Worm (Caenorhabditis elegans) whole organism, L4/young adult: Measurements from ENCODE around the gene K08A2.2.

Source experiments
- dao-5 ChIP-seq: sonication (generic microtip); optimal IDR thresholded peaks from 2 replicates; lab custom pipeline; 2016; ENCODE audit warnings: missing genotype, missing genetic modification characterization, moderate library complexity, missing compliant biosample characterization
- him-1 ChIP-seq: sonication (generic microtip); optimal IDR thresholded peaks from 2 replicates; lab custom pipeline; 2016; ENCODE audit warnings: missing genotype, missing genetic modification reagents, missing genetic modification characterization, missing compliant biosample characterization

DNA sequence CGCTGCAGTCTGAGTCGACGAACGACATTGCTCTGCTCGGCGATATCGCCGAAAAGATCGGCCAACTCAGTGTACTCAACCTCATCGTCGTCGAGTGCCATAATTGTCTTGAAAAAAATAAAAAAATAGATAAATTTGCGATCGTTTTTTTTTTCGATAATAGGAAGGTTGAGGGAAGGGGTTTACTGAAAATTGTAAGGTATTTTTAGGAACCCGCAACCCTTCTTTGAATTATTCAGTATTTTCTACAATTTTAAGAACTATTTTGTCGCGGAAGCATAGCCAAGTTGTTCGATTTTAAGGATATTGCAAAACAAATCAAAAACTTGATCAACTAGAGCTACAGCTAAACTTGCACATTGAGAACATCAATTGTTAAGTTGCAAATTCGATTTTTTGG is 20.7 kb downstream of the K08A2.2 start, which contains the start of gene C41H7.9:
- no peak for TF ChIP-seq dao-5 (tag; lab: Kevin White, UChicago)
- no peak for TF ChIP-seq him-1 (tag; lab: Kevin White, UChicago)
